Fruit fly (Drosophila melanogaster) Kc167 (cell line): ENCODE measurements around the gene S6KL.

Source experiments
- Myc ChIP-seq: fragments of >200 bp; optimal IDR thresholded peaks from 2 replicates; lab custom pipeline; 2017; ENCODE audit warnings: missing external identifiers
- Sin3A ChIP-seq: fragments of >200 bp; optimal IDR thresholded peaks from 2 replicates; lab custom pipeline; 2018; ENCODE audit warnings: missing external identifiers
- h ChIP-seq: fragments of >200 bp; optimal IDR thresholded peaks from 3 replicates; lab custom pipeline; 2018; ENCODE audit warnings: missing external identifiers
- insv ChIP-seq: fragments of >200 bp; optimal IDR thresholded peaks from 3 replicates; lab custom pipeline; 2018; ENCODE audit warnings: missing external identifiers
- psq ChIP-seq: fragments of >200 bp; optimal IDR thresholded peaks from 2 replicates; lab custom pipeline; 2017; ENCODE audit warnings: missing external identifiers
- ttk ChIP-seq: sonication (Bioruptor generic); optimal IDR thresholded peaks from 2 replicates; lab custom pipeline; 2017; ENCODE audit warnings: missing external identifiers

S6KL gene

DNA sequence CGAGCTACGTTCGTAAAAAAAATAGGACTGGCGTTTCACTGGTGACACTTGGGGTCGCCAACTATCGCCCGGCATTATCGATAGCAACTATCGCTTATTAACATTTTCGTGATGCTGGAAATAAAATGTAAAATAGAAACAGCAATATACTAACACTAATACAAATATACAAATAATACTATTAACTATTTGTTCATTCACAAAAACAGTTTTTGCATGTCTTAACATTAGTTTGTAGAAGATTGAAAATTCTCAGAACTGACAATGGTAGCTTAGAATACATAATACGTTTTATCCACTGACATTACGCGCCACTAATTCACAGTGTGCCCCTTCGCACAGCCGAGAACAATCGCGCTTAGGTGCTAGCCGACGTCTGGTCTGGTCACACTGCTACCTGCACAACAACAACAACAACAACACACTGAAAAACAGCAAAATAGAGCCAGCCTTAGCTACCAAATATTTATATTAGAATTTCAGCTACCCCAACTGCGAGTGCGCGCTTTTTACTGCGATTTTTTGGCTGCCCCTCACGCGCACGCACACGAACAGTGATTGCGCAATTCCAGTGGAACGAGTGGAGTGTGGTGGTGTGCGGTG lies at the start of gene S6KL, which contains the start of gene CG6961:
Gene S6KL, plus strand, starts transcription at position 322 of the 603 bp plus-strand sequence.
Gene CG6961, minus strand, starts transcription at position 68 of the 603 bp plus-strand sequence.
- TF ChIP-seq Sin3A (lab: Kevin White, UChicago) (no peak), psq (no peak), Myc (lab: Kevin White, UChicago) (no peak), h (lab: Kevin White, UChicago) (no peak), insv (lab: Kevin White, UChicago) (no peak), ttk (lab: Kevin White, UChicago) (no peak)

DNA sequence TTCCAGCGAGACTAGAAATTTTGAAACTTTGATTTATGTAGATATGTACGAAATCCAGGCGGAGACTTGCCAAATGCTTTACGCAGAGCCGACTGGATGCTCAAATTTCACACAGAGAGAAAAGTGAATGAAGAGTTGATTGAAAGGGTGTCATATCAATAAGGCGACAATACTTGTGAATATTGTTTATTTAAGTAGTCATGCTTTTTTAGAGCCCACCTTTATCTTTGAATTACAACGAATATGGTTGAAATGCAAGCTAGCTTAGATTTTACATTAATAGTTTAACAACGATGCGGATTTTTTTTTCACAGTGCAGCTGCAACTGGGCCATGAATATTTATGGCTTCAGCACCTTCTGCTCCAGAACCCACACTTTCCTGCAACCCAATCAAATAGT lies 48.5 kb upstream of the S6KL start, which contains the start of gene CG6873:
Gene CG6873, minus strand, starts transcription at position 101 of the 400 bp plus-strand sequence.
- no peak for TF ChIP-seq psq
- no peak for TF ChIP-seq insv (lab: Kevin White, UChicago)
- no peak for TF ChIP-seq h (lab: Kevin White, UChicago)
- TF ChIP-seq Myc (lab: Kevin White, UChicago) = no peak
- no peak for TF ChIP-seq Sin3A (lab: Kevin White, UChicago)
- TF ChIP-seq ttk (lab: Kevin White, UChicago) = no peak

DNA sequence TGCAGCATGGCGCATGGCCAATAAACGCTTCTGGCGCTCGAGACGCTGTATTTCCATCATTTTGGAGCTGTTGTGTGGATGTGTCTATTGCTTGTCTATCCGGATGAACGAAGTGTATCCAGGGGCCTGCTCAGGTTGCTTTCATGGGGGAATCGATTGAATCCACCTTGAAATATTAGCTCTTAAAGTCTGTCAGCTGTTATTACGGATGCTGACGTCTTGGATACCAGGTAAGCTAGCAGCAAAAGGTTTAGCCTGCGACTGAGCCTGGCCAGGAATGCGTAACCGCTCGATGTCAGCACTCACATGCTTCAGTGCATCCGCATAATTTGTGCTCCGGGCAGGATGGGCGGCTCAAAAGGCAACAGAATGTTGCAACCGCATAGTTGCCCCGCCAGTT lies 40.1 kb upstream of the S6KL start, which contains the start of gene CG12609:
Gene CG12609, minus strand, starts transcription at position 101 of the 400 bp plus-strand sequence.
- no peak for TF ChIP-seq insv (lab: Kevin White, UChicago)
- TF ChIP-seq h (lab: Kevin White, UChicago) = no peak
- no peak for TF ChIP-seq psq
- no peak for TF ChIP-seq ttk (lab: Kevin White, UChicago)
- TF ChIP-seq Myc (lab: Kevin White, UChicago) = no peak
- no peak for TF ChIP-seq Sin3A (lab: Kevin White, UChicago)

DNA sequence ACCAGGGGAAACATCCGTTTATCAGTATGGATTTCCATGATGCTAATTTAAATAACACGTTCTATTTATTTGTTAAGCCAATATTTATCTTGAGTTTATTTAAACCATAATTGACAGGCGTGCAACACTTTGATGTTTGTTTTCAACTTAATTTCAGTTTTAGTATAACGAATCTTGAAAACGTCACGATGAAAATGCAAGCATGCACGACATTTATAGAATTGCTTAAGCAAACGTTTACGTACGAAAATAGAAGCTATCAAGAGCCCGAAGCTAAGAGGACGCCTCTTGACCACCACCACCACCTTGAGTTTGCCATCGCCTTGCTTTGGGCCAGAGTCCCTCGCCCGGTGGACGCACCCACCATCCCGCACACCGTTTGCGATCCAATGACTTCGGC lies 16.9 kb upstream of the S6KL start:
- TF ChIP-seq Myc (lab: Kevin White, UChicago) (no peak), h (lab: Kevin White, UChicago) (no peak), Sin3A (lab: Kevin White, UChicago) (no peak), psq (no peak), ttk (lab: Kevin White, UChicago) (no peak), insv (lab: Kevin White, UChicago) (no peak)

DNA sequence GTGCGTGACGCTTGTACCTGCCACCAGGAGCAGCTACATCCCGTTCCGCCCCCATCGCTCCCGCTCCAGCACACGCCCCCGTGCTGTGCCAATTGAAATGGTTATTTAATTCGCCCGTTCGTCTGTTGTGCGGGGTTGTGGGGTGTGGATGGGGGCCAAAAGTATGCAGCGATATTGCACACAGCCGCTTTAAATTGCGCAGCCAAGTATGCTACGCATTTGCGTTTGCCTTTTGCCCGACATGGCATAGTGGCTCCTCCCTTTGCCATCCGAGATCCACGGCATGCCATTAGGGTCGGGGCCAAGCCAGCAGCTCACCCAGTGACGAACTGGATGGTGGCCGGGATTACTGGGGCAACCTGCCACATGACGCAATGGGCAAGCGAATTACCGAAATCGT lies 16.3 kb upstream of the S6KL start:
- no peak for TF ChIP-seq insv (lab: Kevin White, UChicago)
- no peak for TF ChIP-seq h (lab: Kevin White, UChicago)
- TF ChIP-seq psq = no peak
- TF ChIP-seq ttk (lab: Kevin White, UChicago) = no peak
- no peak for TF ChIP-seq Sin3A (lab: Kevin White, UChicago)
- no peak for TF ChIP-seq Myc (lab: Kevin White, UChicago)

DNA sequence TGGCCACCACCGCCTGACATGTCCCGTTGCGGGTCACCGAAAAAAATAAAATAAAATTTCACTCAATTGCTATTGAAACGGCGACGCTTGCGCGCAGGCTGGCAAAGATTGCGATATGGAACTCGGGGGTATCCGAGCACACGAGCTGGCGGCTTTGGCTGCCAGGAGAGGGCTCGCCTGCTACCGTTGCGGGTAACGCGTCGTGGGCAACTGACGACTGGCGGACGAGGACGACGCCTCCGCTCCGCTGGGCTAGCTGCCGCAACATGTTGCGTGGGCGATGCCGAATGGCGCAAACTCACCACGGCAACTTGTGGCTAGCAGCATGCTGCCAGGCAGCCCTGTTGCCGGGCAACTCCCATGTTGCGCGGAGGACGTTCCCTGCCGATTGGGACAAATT lies 14.4 kb upstream of the S6KL start, which contains the start of gene CCKLR-17D3:
Gene CCKLR-17D3, minus strand, starts transcription at position 211 of the 400 bp plus-strand sequence.
- TF ChIP-seq Sin3A (lab: Kevin White, UChicago) (no peak), ttk (lab: Kevin White, UChicago) (no peak), insv (lab: Kevin White, UChicago) (no peak), psq (no peak), h (lab: Kevin White, UChicago) (no peak), Myc (lab: Kevin White, UChicago) (no peak)

DNA sequence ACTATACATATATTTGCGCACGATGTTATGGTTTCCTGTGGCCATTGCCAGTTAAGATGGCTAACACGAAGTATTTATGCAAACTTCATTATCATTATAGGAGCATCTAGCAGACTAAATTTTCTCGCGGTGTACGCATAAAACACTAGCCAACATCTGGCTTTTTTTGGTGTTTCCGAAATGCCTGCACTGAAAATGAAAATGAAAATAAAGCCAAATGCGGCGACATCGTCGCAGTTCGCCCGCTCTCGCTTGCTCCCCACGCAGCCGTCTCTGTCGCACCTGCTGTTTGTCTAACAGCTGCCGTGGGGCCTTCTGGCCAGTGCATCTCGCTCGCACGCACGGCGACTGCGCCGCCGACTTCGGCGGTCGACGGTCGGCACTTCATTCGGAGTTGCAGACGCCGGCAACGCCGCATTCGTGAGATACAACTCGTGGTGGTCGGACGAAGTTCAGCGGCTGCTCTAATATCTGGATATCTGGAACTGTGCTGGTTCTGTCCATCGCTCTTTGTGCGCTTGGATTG lies 13.4 kb upstream of the S6KL start, which contains the start of gene CG6891:
Gene CG6891, plus strand, starts transcription at position 411 of the 526 bp plus-strand sequence.
- no peak for TF ChIP-seq psq
- TF ChIP-seq Sin3A (lab: Kevin White, UChicago) = no peak
- no peak for TF ChIP-seq h (lab: Kevin White, UChicago)
- no peak for TF ChIP-seq Myc (lab: Kevin White, UChicago)
- no peak for TF ChIP-seq ttk (lab: Kevin White, UChicago)
- no peak for TF ChIP-seq insv (lab: Kevin White, UChicago)

DNA sequence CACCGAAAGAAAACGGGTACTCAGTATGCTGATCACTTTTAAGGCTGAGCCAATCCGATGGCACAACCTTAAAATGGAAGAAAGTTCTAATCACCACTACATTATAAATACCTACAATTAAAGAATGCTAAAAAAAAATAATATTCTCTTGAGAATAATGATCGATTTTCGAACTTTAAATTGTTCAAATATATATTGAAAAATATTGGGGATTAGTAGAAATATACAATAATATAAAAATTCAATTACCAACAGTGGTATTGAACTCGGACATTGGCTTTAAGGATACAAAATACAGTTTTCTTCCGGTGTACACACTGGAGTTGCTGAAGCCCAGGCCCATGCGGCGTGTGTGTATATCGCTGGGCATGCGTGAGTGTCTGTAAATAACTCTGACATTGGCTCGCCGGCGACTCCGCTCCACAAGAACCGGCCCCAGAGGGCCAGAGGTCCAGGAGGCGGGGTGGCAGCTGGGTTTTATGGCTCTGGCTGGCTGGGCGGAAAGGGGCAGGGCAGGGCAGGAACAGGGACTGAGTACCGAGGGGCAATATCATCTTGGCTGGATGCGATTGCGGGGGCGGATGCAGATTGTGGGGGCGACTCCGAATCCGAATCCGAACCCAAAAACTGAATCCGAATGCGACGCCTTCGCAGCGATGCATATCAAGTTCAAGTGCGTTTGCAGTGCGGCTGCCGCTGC lies 12.3 kb upstream of the S6KL start:
- no peak for TF ChIP-seq h (lab: Kevin White, UChicago)
- TF ChIP-seq Myc (lab: Kevin White, UChicago) = no peak
- TF ChIP-seq insv (lab: Kevin White, UChicago) = no peak
- TF ChIP-seq psq = no peak
- TF ChIP-seq ttk (lab: Kevin White, UChicago) = no peak
- TF ChIP-seq Sin3A (lab: Kevin White, UChicago) = no peak

DNA sequence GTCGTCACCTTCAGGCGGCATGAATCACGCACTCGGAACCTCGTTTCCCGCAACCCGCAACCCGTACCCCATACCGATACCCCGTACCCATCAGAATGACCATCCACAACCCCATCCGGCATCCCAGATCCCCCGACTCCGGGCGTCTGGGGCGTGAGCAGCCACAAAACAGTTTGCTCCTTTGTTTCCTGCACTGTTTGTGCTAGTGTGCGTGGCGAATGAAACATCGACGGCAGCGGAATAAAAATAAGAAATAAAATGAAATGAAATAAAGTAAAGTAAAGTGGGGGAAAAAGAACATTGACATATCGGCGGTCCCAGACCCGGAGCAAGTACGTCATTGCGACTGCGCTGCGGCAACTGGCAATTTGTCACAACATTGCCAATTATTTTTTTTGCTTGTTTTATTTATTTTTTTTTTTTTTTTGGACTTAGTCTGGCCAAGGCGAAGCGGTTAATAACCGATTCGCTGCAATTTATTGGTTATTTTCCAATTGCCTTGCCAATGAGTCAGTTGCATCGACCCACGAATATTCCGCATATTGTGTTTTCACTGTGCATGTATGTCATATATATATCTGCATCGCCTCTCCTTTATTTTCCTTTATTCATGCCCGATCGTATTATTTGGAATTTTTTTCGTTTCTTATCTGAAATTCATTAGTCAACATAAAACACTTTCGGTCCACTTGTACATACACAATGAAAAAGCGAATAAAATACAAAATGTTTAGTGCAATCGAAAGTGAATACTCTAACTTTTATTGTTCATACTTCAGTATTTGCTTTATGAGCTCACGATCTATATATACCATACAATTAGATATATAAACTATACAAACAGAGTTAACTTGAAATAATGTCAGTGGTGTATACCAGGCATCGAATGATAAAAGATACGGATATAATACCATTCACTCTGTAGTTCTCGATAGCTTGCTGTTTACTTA lies 11.0 kb upstream of the S6KL start:
- TF ChIP-seq psq (no peak), Sin3A (lab: Kevin White, UChicago) (no peak)

DNA sequence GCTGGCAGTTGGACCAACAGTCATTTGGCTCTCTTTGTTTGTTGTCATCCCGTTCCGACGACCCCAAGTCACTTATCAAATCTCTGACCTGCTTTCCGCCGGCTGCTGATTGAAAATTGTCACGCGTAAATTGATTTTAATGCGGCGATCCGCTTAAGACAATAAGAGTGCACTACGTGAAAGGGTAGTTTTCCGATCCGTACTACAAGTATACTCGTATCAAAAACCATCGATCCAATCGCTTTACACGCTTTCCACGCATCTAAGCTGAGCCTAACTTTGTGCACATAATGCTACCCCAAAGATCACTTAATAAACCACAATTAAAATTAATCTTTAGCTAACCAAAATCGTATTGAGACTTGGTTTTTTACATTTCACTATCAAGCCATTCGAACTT lies 8.6 kb upstream of the S6KL start:
- TF ChIP-seq Myc (lab: Kevin White, UChicago) (no peak), insv (lab: Kevin White, UChicago) (no peak), Sin3A (lab: Kevin White, UChicago) (no peak), ttk (lab: Kevin White, UChicago) (no peak), h (lab: Kevin White, UChicago) (no peak), psq (no peak)
